Worm (Caenorhabditis elegans) whole organism, late embryonic: ENCODE measurements around the gene abu-13.

Source experiments
- K09A11.1 ChIP-seq: sonication (generic microtip); optimal IDR thresholded peaks from 2 replicates; lab custom pipeline; 2017; ENCODE audit warnings: antibody characterized with exemption, mild to moderate bottlenecking, missing genetic modification characterization, missing compliant biosample characterization; ENCODE audit not compliant: insufficient read depth
- ama-1 ChIP-seq: fragments of 150-350 bp; optimal IDR thresholded peaks from 2 replicates; lab custom pipeline; 2014
- ceh-6 ChIP-seq: fragments of 200-800 bp; sonication (Bioruptor generic); optimal IDR thresholded peaks from 2 replicates; lab custom pipeline; 2018; ENCODE audit warnings: mild to moderate bottlenecking, missing genetic modification characterization, missing compliant biosample characterization
- lin-11 ChIP-seq: fragments of 200-800 bp; sonication (Bioruptor generic); optimal IDR thresholded peaks from 2 replicates; lab custom pipeline; 2018; ENCODE audit warnings: mild to moderate bottlenecking, missing genetic modification characterization, missing compliant biosample characterization
- nfya-1 ChIP-seq: sonication (generic microtip); optimal IDR thresholded peaks from 2 replicates; lab custom pipeline; 2017; ENCODE audit warnings: missing genetic modification characterization, mild to moderate bottlenecking, missing compliant biosample characterization, antibody characterized with exemption, moderate library complexity
- pros-1 ChIP-seq: fragments of 150-350 bp; optimal IDR thresholded peaks from 2 replicates; lab custom pipeline; 2014; ENCODE audit warnings: missing biosample characterization, missing genetic modification reagents, missing genetic modification characterization
- tbx-2 ChIP-seq: sonication (generic microtip); optimal IDR thresholded peaks from 2 replicates; lab custom pipeline; 2016; ENCODE audit warnings: missing genetic modification characterization, missing compliant biosample characterization

- TF ChIP-seq K09A11.1 (tag; lab: Kevin White, UChicago) (no peak), lin-11 (tag; lab: Kevin White, UChicago) (no peak), pros-1 (no peak), ceh-6 (GFP tag; lab: Kevin White, UChicago) (no peak), ama-1 (lab: Kevin White, UChicago) (no peak), tbx-2 (no peak), nfya-1 (tag; lab: Kevin White, UChicago) (no peak)
These were observed 13.1 kb upstream of the abu-13 start for ce11 chrIII:6958674-6959241.
